Fruit fly (Drosophila melanogaster) whole organism, embryonic: ENCODE results near the gene ClC-a.

Source experiments
- Asciz ChIP-seq: fragments of 200-800 bp; sonication (Bioruptor generic); optimal IDR thresholded peaks from 2 replicates; lab custom pipeline; 2017; ENCODE audit warnings: missing biosample characterization, mild to moderate bottlenecking, missing genetic modification characterization, missing genetic modification reagents
- Bteb2 ChIP-seq: fragments of 200-800 bp; sonication (Bioruptor generic); optimal IDR thresholded peaks from 2 replicates; lab custom pipeline; 2016; ENCODE audit warnings: missing biosample characterization, missing genetic modification characterization
- CG10321 ChIP-seq: fragments of 200-800 bp; sonication (Bioruptor generic); IDR thresholded peaks from 2 replicates; pipeline ENCODE4 v1.3.6; 2022; ENCODE audit warnings: missing biosample characterization, missing genetic modification characterization
- CG12391 ChIP-seq: fragments of 200-800 bp; sonication (Bioruptor generic); optimal IDR thresholded peaks from 3 replicates; lab custom pipeline; 2018; ENCODE audit warnings: missing biosample characterization, mild to moderate bottlenecking, missing genetic modification characterization, moderate library complexity
- CG13296 ChIP-seq: fragments of 200-800 bp; sonication (Bioruptor generic); optimal IDR thresholded peaks from 3 replicates; lab custom pipeline; 2018; ENCODE audit warnings: missing biosample characterization, mild to moderate bottlenecking, missing genetic modification characterization
- CG15696 ChIP-seq: fragments of 200-800 bp; sonication (Bioruptor generic); optimal IDR thresholded peaks from 2 replicates; lab custom pipeline; 2019; ENCODE audit warnings: missing biosample characterization, mild to moderate bottlenecking, missing genetic modification characterization, moderate library complexity
- CG17359 ChIP-seq: fragments of 200-800 bp; sonication (Bioruptor generic); optimal IDR thresholded peaks from 3 replicates; lab custom pipeline; 2018; ENCODE audit warnings: missing biosample characterization, mild to moderate bottlenecking, missing genetic modification characterization, moderate library complexity
- CG17802 ChIP-seq: fragments of 200-800 bp; sonication (Bioruptor generic); optimal IDR thresholded peaks from 2 replicates; lab custom pipeline; 2018; ENCODE audit warnings: missing biosample characterization, mild to moderate bottlenecking, missing genetic modification characterization, moderate library complexity
- CG18262 ChIP-seq: fragments of 200-800 bp; optimal IDR thresholded peaks from 3 replicates; lab custom pipeline; 2019; ENCODE audit warnings: missing biosample characterization, mild to moderate bottlenecking, missing genetic modification characterization, moderate library complexity
- CG18619 ChIP-seq: fragments of 200-800 bp; sonication (Bioruptor generic); optimal IDR thresholded peaks from 3 replicates; lab custom pipeline; 2017; ENCODE audit warnings: missing biosample characterization, mild to moderate bottlenecking, missing genetic modification characterization
- CG30403 ChIP-seq: fragments of 200-800 bp; sonication (Bioruptor generic); optimal IDR thresholded peaks from 3 replicates; lab custom pipeline; 2016; ENCODE audit warnings: missing biosample characterization, missing genetic modification characterization
- CG4617 ChIP-seq: fragments of 200-800 bp; sonication (Bioruptor generic); optimal IDR thresholded peaks from 3 replicates; lab custom pipeline; 2016; ENCODE audit warnings: missing biosample characterization, missing genetic modification characterization, borderline replicate concordance
- CG4820 ChIP-seq: fragments of 200-800 bp; sonication (Bioruptor generic); optimal IDR thresholded peaks from 3 replicates; lab custom pipeline; 2016; ENCODE audit warnings: missing biosample characterization, missing genetic modification characterization
- CG6683 ChIP-seq: fragments of 200-800 bp; sonication (Bioruptor generic); optimal IDR thresholded peaks from 2 replicates; lab custom pipeline; 2017; ENCODE audit warnings: missing biosample characterization, mild to moderate bottlenecking, missing genetic modification characterization, missing genetic modification reagents
- CG6813 ChIP-seq: fragments of 200-800 bp; sonication (Bioruptor generic); optimal IDR thresholded peaks from 2 replicates; lab custom pipeline; 2017; ENCODE audit warnings: missing biosample characterization, missing genetic modification characterization, mild to moderate bottlenecking, moderate library complexity, missing genetic modification reagents
- CG7357 ChIP-seq: fragments of 200-800 bp; sonication (Bioruptor generic); IDR thresholded peaks from 3 replicates; pipeline ENCODE4 v1.3.6; 2022; ENCODE audit warnings: missing biosample characterization, missing genetic modification characterization
- CG7745 ChIP-seq: fragments of 200-800 bp; sonication (Bioruptor generic); optimal IDR thresholded peaks from 2 replicates; lab custom pipeline; 2018; ENCODE audit warnings: missing biosample characterization, mild to moderate bottlenecking, missing genetic modification characterization, moderate library complexity
- CG7839 ChIP-seq: fragments of 200-800 bp; sonication (Bioruptor generic); optimal IDR thresholded peaks from 3 replicates; lab custom pipeline; 2018; ENCODE audit warnings: missing biosample characterization, mild to moderate bottlenecking, missing genetic modification characterization, moderate library complexity
- CG9876 ChIP-seq: fragments of 200-800 bp; sonication (Bioruptor generic); optimal IDR thresholded peaks from 2 replicates; lab custom pipeline; 2016; ENCODE audit warnings: missing biosample characterization, missing genetic modification characterization
- D19B ChIP-seq: fragments of 200-800 bp; sonication (Bioruptor generic); optimal IDR thresholded peaks from 2 replicates; lab custom pipeline; 2017; ENCODE audit warnings: missing biosample characterization, mild to moderate bottlenecking, missing genetic modification characterization
- Dbx ChIP-seq: fragments of 200-800 bp; sonication (Bioruptor generic); IDR thresholded peaks from 3 replicates; pipeline ENCODE4 v1.3.6; 2022; ENCODE audit warnings: missing biosample characterization, missing genetic modification characterization
- Dp ChIP-seq: fragments of 200-800 bp; sonication (Bioruptor generic); optimal IDR thresholded peaks from 2 replicates; lab custom pipeline; 2018; ENCODE audit warnings: missing biosample characterization, mild to moderate bottlenecking, missing genetic modification characterization, moderate library complexity
- Fer3 ChIP-seq: fragments of 200-800 bp; sonication (Bioruptor generic); optimal IDR thresholded peaks from 2 replicates; lab custom pipeline; 2018; ENCODE audit warnings: missing biosample characterization, mild to moderate bottlenecking, missing genetic modification characterization, moderate library complexity
- Hsf ChIP-seq: fragments of 200-800 bp; sonication (Bioruptor generic); optimal IDR thresholded peaks from 3 replicates; lab custom pipeline; 2016; ENCODE audit warnings: missing biosample characterization, missing genetic modification characterization
- Mrtf ChIP-seq: fragments of 200-800 bp; sonication (Bioruptor generic); IDR thresholded peaks from 3 replicates; pipeline ENCODE4 v1.3.6; 2022; ENCODE audit warnings: missing biosample characterization, missing genetic modification characterization
- Poxn ChIP-seq: fragments of 200-800 bp; sonication (Bioruptor generic); IDR thresholded peaks from 2 replicates; pipeline ENCODE4 v1.3.6; 2022; ENCODE audit warnings: missing biosample characterization, missing genetic modification characterization
- Ravus ChIP-seq: fragments of 200-800 bp; sonication (Bioruptor generic); IDR thresholded peaks from 2 replicates; pipeline ENCODE4 v1.3.6; 2022; ENCODE audit warnings: missing biosample characterization, missing genetic modification characterization
- Vsx1 ChIP-seq: fragments of 200-800 bp; sonication (Bioruptor generic); optimal IDR thresholded peaks from 2 replicates; lab custom pipeline; 2017; ENCODE audit warnings: missing biosample characterization, mild to moderate bottlenecking, missing genetic modification characterization, missing genetic modification reagents
- YL-1 ChIP-seq: fragments of 200-800 bp; sonication (Bioruptor generic); optimal IDR thresholded peaks from 3 replicates; lab custom pipeline; 2017; ENCODE audit warnings: missing biosample characterization, mild to moderate bottlenecking, missing genetic modification characterization
- cato ChIP-seq: fragments of 200-800 bp; sonication (Bioruptor generic); optimal IDR thresholded peaks from 2 replicates; lab custom pipeline; 2016; ENCODE audit warnings: missing biosample characterization, missing genetic modification characterization, borderline replicate concordance
- chn ChIP-seq: fragments of 200-800 bp; sonication (Bioruptor generic); optimal IDR thresholded peaks from 2 replicates; lab custom pipeline; 2016; ENCODE audit warnings: missing biosample characterization, missing genetic modification characterization
- crc ChIP-seq: fragments of 200-800 bp; sonication (Bioruptor generic); optimal IDR thresholded peaks from 2 replicates; lab custom pipeline; 2016; ENCODE audit warnings: missing biosample characterization, missing genetic modification characterization
- crol ChIP-seq: fragments of 200-800 bp; sonication (Bioruptor generic); IDR thresholded peaks from 2 replicates; pipeline ENCODE4 v1.3.6; 2022; ENCODE audit warnings: missing biosample characterization, missing genetic modification characterization
- fd102C ChIP-seq: fragments of 200-800 bp; sonication (Bioruptor generic); optimal IDR thresholded peaks from 2 replicates; lab custom pipeline; 2018; ENCODE audit warnings: missing biosample characterization, mild to moderate bottlenecking, missing genetic modification characterization, moderate library complexity
- gsb ChIP-seq: fragments of 200-800 bp; sonication (Bioruptor generic); IDR thresholded peaks from 2 replicates; pipeline ENCODE4 v1.3.6; 2022; ENCODE audit warnings: missing biosample characterization, missing genetic modification characterization
- jing ChIP-seq: fragments of 200-800 bp; sonication (Bioruptor generic); optimal IDR thresholded peaks from 2 replicates; lab custom pipeline; 2018; ENCODE audit warnings: missing biosample characterization, mild to moderate bottlenecking, missing genetic modification characterization
- klu ChIP-seq: fragments of 200-800 bp; sonication (Bioruptor generic); IDR thresholded peaks from 2 replicates; pipeline ENCODE4 v1.3.6; 2022; ENCODE audit warnings: missing biosample characterization, missing genetic modification characterization
- knrl ChIP-seq: fragments of 200-800 bp; sonication (Bioruptor generic); IDR thresholded peaks from 3 replicates; pipeline ENCODE4 v1.3.6; 2022; ENCODE audit warnings: missing biosample characterization, missing genetic modification characterization; ENCODE audit not compliant: partially characterized antibody
- maf-S ChIP-seq: fragments of 200-800 bp; sonication (Bioruptor generic); optimal IDR thresholded peaks from 2 replicates; lab custom pipeline; 2016; ENCODE audit warnings: missing biosample characterization, missing genetic modification characterization
- nom ChIP-seq: fragments of 200-800 bp; sonication (Bioruptor generic); optimal IDR thresholded peaks from 2 replicates; lab custom pipeline; 2017; ENCODE audit warnings: missing biosample characterization, missing genetic modification characterization, mild to moderate bottlenecking, moderate library complexity, missing genetic modification reagents
- odd ChIP-seq: fragments of 200-800 bp; sonication (Bioruptor generic); optimal IDR thresholded peaks from 2 replicates; lab custom pipeline; 2017; ENCODE audit warnings: missing biosample characterization, mild to moderate bottlenecking, missing genetic modification characterization
- pho ChIP-seq: fragments of 200-800 bp; sonication (Bioruptor generic); optimal IDR thresholded peaks from 2 replicates; lab custom pipeline; 2016; ENCODE audit warnings: missing biosample characterization, missing genetic modification characterization
- pita ChIP-seq: fragments of 200-800 bp; sonication (Bioruptor generic); optimal IDR thresholded peaks from 2 replicates; lab custom pipeline; 2017; ENCODE audit warnings: missing biosample characterization, mild to moderate bottlenecking, missing genetic modification characterization
- pzg ChIP-seq: fragments of 200-800 bp; sonication (Bioruptor generic); optimal IDR thresholded peaks from 3 replicates; lab custom pipeline; 2018; ENCODE audit warnings: missing biosample characterization, mild to moderate bottlenecking, missing genetic modification characterization, moderate library complexity
- sens-2 ChIP-seq: fragments of 200-800 bp; sonication (Bioruptor generic); IDR thresholded peaks from 2 replicates; pipeline ENCODE4 v1.3.6; 2022; ENCODE audit warnings: missing biosample characterization, missing genetic modification characterization
- ssp ChIP-seq: fragments of 200-800 bp; sonication (Bioruptor generic); IDR thresholded peaks from 2 replicates; pipeline ENCODE4 v1.3.6; 2022; ENCODE audit warnings: missing biosample characterization, missing genetic modification characterization
- twi ChIP-seq: fragments of 200-800 bp; optimal IDR thresholded peaks from 2 replicates; lab custom pipeline; 2019; ENCODE audit warnings: missing biosample characterization, mild to moderate bottlenecking, missing genetic modification characterization, moderate library complexity
- zfh1 ChIP-seq: fragments of 200-800 bp; sonication (Bioruptor generic); IDR thresholded peaks from 3 replicates; pipeline ENCODE4 v1.3.6; 2022; ENCODE audit warnings: missing biosample characterization, missing genetic modification characterization

The ClC-a gene

dm6 chr3R:11850917-11851897, 38.2 kb upstream of the ClC-a start (continued):
- TF ChIP-seq jing (GFP tag; lab: Kevin White, UChicago) (peak; percentile 85), Fer3 (tag; lab: Kevin White, UChicago) (no peak), gsb (GFP tag; lab: Robert Waterston, UW) (no peak), pita (GFP tag; lab: Kevin White, UChicago) (no peak), Poxn (GFP tag; lab: Robert Waterston, UW) (no peak), CG7357 (peak; percentile 56; the same call in 2 of the 3 replicates), CG10321 (GFP tag; lab: Robert Waterston, UW) (no peak), crc (GFP tag; lab: Kevin White, UChicago) (peak; percentile 56), CG30403 (peak; percentile 83), pho (no peak), Vsx1 (GFP tag; lab: Kevin White, UChicago) (peak; percentile 40), YL-1 (peak; percentile 28), CG4820 (GFP tag; lab: Kevin White, UChicago) (peak; percentile 81), CG13296 (GFP tag; lab: Kevin White, UChicago) (no peak), Hsf (GFP tag; lab: Kevin White, UChicago) (peak; percentile 76), chn (GFP tag; lab: Kevin White, UChicago) (peak; percentile 74), D19B (GFP tag; lab: Kevin White, UChicago) (no peak), CG7745 (tag; lab: Kevin White, UChicago) (no peak), CG18619 (GFP tag; lab: Kevin White, UChicago) (peak; percentile 48), Bteb2 (no peak), nom (peak; percentile 44), Ravus (no peak), pzg (GFP tag; lab: Kevin White, UChicago) (no peak), CG12391 (tag; lab: Kevin White, UChicago) (peak; percentile 89), CG15696 (peak; percentile 30), cato (peak; percentile 70), odd (GFP tag; lab: Kevin White, UChicago) (peak; percentile 51), twi (tag; lab: Kevin White, UChicago) (peak; percentile 87), CG6813 (GFP tag; lab: Kevin White, UChicago) (peak; percentile 47), CG4617 (GFP tag; lab: Kevin White, UChicago) (peak; percentile 35), Asciz (GFP tag; lab: Kevin White, UChicago) (peak; percentile 91), klu (GFP tag; lab: Robert Waterston, UW) (no peak), maf-S (peak; percentile 5), fd102C (GFP tag; lab: Kevin White, UChicago) (no peak), zfh1 (GFP tag; lab: Robert Waterston, UW) (peak; percentile 71), ssp (GFP tag; lab: Robert Waterston, UW) (peak; percentile 66), Dbx (no peak), crol (GFP tag; lab: Robert Waterston, UW) (peak; percentile 90), sens-2 (GFP tag; lab: Robert Waterston, UW) (peak; percentile 51; the same call in 1 of the 2 replicates), CG7839 (tag; lab: Kevin White, UChicago) (peak; percentile 87), CG9876 (GFP tag; lab: Kevin White, UChicago) (peak; percentile 20), Dp (GFP tag; lab: Kevin White, UChicago) (no peak), CG17802 (tag; lab: Kevin White, UChicago) (peak; percentile 59), CG17359 (tag; lab: Kevin White, UChicago) (peak; percentile 83), Mrtf (no peak), CG6683 (GFP tag; lab: Kevin White, UChicago) (peak; percentile 36), knrl (no peak), CG18262 (tag; lab: Kevin White, UChicago) (peak; percentile 97)
